Worm (Caenorhabditis elegans): ENCODE measurements around the gene cpna-5.

ce11 chrII:7736725-7737124, 18.3 kb upstream of the cpna-5 start:
- TF ChIP-seq zag-1 (tag; optimal IDR thresholded peaks at IDR 0.05) (no peak), ztf-11 (tag; optimal IDR thresholded peaks at IDR 0.05) (no peak), nhr-25 (tag; optimal IDR thresholded peaks at IDR 0.05; ENCODE audit: borderline replicate concordance, insufficient read depth) (no peak), lir-3 (tag; optimal IDR thresholded peaks at IDR 0.05) (no peak), pha-4 (GFP tag; IDR thresholded peaks at IDR 0.05) (no peak), pha-4 (tag; optimal IDR thresholded peaks at IDR 0.05) (no peak), fkh-10 (GFP tag; optimal IDR thresholded peaks at IDR 0.05) (no peak)
